Worm (Caenorhabditis elegans): ENCODE measurements around the gene EEED8.3.

EEED8.3 gene

DNA sequence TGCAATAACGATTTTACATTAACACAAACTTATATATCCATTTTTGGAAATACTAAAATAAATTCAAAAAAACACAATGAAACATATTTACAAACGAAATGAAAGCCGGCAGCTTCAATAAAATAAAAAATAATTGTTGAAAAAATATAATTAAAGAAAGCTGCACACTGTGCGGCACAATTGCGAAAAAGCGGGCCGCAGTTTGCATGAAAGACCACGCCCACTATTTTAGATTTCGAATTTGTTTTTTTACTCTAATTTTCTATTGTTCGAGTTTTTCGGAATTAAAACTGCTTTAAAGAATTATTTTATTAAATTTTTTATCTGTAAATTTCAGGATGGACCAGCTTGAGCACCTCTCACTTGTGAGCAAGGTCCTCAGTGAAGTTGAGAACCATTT lies 14.9 kb upstream of the EEED8.3 start, which contains the start of gene mog-5 (continued):
- TF ChIP-seq zip-4 (GFP tag; optimal IDR thresholded peaks at IDR 0.05) (no peak), lsy-2 (tag; optimal IDR thresholded peaks at IDR 0.05) (peak; percentile 46 to 47), mdl-1 (tag; optimal IDR thresholded peaks at IDR 0.05) (peak in 1 of 2 experiments; percentile 1), nhr-71 (tag; optimal IDR thresholded peaks at IDR 0.05) (peak; percentile 35), ceh-8 (GFP tag; optimal IDR thresholded peaks at IDR 0.05) (no peak), nhr-90 (tag; optimal IDR thresholded peaks at IDR 0.05; ENCODE audit: poor library complexity) (peak; percentile 32), zag-1 (tag; optimal IDR thresholded peaks at IDR 0.05) (no peak), elt-3 (tag; optimal IDR thresholded peaks at IDR 0.05) (peak in 1 of 6 experiments; percentile 51), ceh-63 (GFP tag; optimal IDR thresholded peaks at IDR 0.05) (no peak), grh-1 (GFP tag; IDR thresholded peaks at IDR 0.05) (no peak), aly-2 (tag; optimal IDR thresholded peaks at IDR 0.05) (no peak), egl-13 (tag; optimal IDR thresholded peaks at IDR 0.05) (no peak), elt-2 (tag; optimal IDR thresholded peaks at IDR 0.05) (peak; percentile 7), nhr-47 (tag; optimal IDR thresholded peaks at IDR 0.05) (peak; percentile 4), nhr-20 (tag; optimal IDR thresholded peaks at IDR 0.05) (peak; percentile 39), skn-1 (tag; optimal IDR thresholded peaks at IDR 0.05) (peak; percentile 11), nhr-237 (tag; optimal IDR thresholded peaks at IDR 0.05) (no peak), nhr-85 (tag) (no peak), lir-3 (tag; optimal IDR thresholded peaks at IDR 0.05; ENCODE audit: poor library complexity) (no peak), lin-14 (GFP tag; optimal IDR thresholded peaks at IDR 0.05) (no peak), Y116A8C.19 (tag; optimal IDR thresholded peaks at IDR 0.05; ENCODE audit: borderline replicate concordance) (no peak), ets-5 (GFP tag; IDR thresholded peaks at IDR 0.05) (no peak), isw-1 (GFP tag; IDR thresholded peaks at IDR 0.05) (no peak), sox-4 (tag; optimal IDR thresholded peaks at IDR 0.05) (no peak), swsn-7 (tag; optimal IDR thresholded peaks at IDR 0.05) (peak; percentile 25), C04F5.9 (tag; optimal IDR thresholded peaks at IDR 0.05) (no peak), sptf-1 (tag; optimal IDR thresholded peaks at IDR 0.05) (no peak), ceh-82 (tag; optimal IDR thresholded peaks at IDR 0.05) (peak in 2 of 3 experiments; percentile 10 to 23), fkh-8 (tag; optimal IDR thresholded peaks at IDR 0.05) (no peak), ama-1 (optimal IDR thresholded peaks at IDR 0.05) (no peak), pqm-1 (tag; optimal IDR thresholded peaks at IDR 0.05) (no peak), unc-130 (tag; optimal IDR thresholded peaks at IDR 0.05) (no peak), xbp-1 (tag; optimal IDR thresholded peaks at IDR 0.05) (peak; percentile 30), irx-1 (tag; optimal IDR thresholded peaks at IDR 0.05) (no peak), dsc-1 (tag; optimal IDR thresholded peaks at IDR 0.05) (peak; percentile 35), snpc-4 (tag; optimal IDR thresholded peaks at IDR 0.05) (peak; percentile 7), lin-13 (GFP tag; optimal IDR thresholded peaks at IDR 0.05) (no peak), nhr-77 (tag; optimal IDR thresholded peaks at IDR 0.05) (no peak), unc-62 (GFP tag; optimal IDR thresholded peaks at IDR 0.05) (no peak), ztf-11 (tag; optimal IDR thresholded peaks at IDR 0.05) (no peak), tbx-2 (tag; optimal IDR thresholded peaks at IDR 0.05) (peak; percentile 28), hlh-4 (tag; optimal IDR thresholded peaks at IDR 0.05) (no peak), tlp-1 (tag; optimal IDR thresholded peaks at IDR 0.05) (no peak)

DNA sequence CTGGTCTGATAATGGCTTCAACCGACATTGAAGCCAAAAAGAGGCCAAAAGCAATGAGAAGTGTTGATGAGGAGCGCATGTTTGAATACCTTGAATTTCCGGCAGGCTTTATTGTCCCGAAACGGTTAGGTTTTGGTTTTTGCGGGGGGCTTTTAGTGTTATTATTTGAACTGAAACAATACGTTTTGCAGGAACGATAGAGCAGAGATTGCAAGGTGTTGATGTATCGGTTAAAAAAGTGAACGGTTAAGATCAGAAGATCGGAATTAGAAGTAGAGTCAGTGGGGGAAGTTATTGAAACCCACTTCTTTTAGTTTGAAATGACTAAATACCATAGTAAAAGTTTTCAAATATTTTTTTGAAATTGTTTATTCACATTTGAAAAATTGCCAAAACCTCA lies 6.5 kb upstream of the EEED8.3 start, which contains the start of gene clec-141:
clec-141 (minus strand) TSS at position 101 of the 400 bp plus-strand sequence.
- no peak for TF ChIP-seq tbx-2 (tag; optimal IDR thresholded peaks at IDR 0.05)
- TF ChIP-seq Y116A8C.19 (tag; optimal IDR thresholded peaks at IDR 0.05; ENCODE audit: borderline replicate concordance), result no peak
- TF ChIP-seq pax-3 (tag; optimal IDR thresholded peaks at IDR 0.05), result no peak
- no peak for TF ChIP-seq nhr-20 (tag; optimal IDR thresholded peaks at IDR 0.05)
- no peak for TF ChIP-seq swsn-7 (tag; optimal IDR thresholded peaks at IDR 0.05)
- no peak for TF ChIP-seq vab-15 (tag; optimal IDR thresholded peaks at IDR 0.05)
- TF ChIP-seq egl-27 (tag; optimal IDR thresholded peaks at IDR 0.05), result no peak
- TF ChIP-seq fkh-8 (tag; optimal IDR thresholded peaks at IDR 0.05), result no peak
- no peak for TF ChIP-seq zag-1 (tag; optimal IDR thresholded peaks at IDR 0.05)
- no peak for TF ChIP-seq zip-4 (GFP tag; optimal IDR thresholded peaks at IDR 0.05)

All from whole organism, L1 larva.